Worm (Caenorhabditis elegans) whole organism, late embryonic: Measurements from ENCODE around the gene F58B3.6.
A peak's percentile ranks its signal among the peaks of the same experiment; 100 is the strongest.

ENCODE experiments used
- C08G9.2 ChIP-seq: sonication (generic microtip); optimal IDR thresholded peaks from 2 replicates; lab custom pipeline; 2016; ENCODE audit warnings: mild to moderate bottlenecking, missing genetic modification characterization, moderate library complexity, missing compliant biosample characterization
- F13H6.1 ChIP-seq: sonication (generic microtip); optimal IDR thresholded peaks from 2 replicates; lab custom pipeline; 2016; ENCODE audit warnings: missing genetic modification characterization, missing compliant biosample characterization
- K09A11.1 ChIP-seq: sonication (generic microtip); optimal IDR thresholded peaks from 2 replicates; lab custom pipeline; 2017; ENCODE audit warnings: antibody characterized with exemption, mild to moderate bottlenecking, missing genetic modification characterization, missing compliant biosample characterization; ENCODE audit not compliant: insufficient read depth
- T23F11.4 ChIP-seq: fragments of 200-800 bp; sonication (Bioruptor generic); optimal IDR thresholded peaks from 2 replicates; lab custom pipeline; 2018; ENCODE audit warnings: mild to moderate bottlenecking, missing genetic modification characterization, missing compliant biosample characterization
- ahr-1 ChIP-seq: sonication (generic microtip); optimal IDR thresholded peaks from 2 replicates; lab custom pipeline; 2016; ENCODE audit warnings: missing genetic modification characterization, missing compliant biosample characterization
- ama-1 ChIP-seq: fragments of 150-350 bp; optimal IDR thresholded peaks from 2 replicates; lab custom pipeline; 2014
- ceh-14 ChIP-seq: sonication (generic microtip); optimal IDR thresholded peaks from 2 replicates; lab custom pipeline; 2016; ENCODE audit warnings: missing genotype, missing genetic modification characterization, missing compliant biosample characterization
- ceh-18 ChIP-seq: sonication (generic microtip); optimal IDR thresholded peaks from 2 replicates; lab custom pipeline; 2016; ENCODE audit warnings: missing genetic modification characterization, missing compliant biosample characterization
- ceh-19 ChIP-seq: fragments of 200-800 bp; sonication (Bioruptor generic); optimal IDR thresholded peaks from 2 replicates; lab custom pipeline; 2018; ENCODE audit warnings: mild to moderate bottlenecking, missing genetic modification characterization, missing compliant biosample characterization
- ceh-22 ChIP-seq: sonication (generic microtip); optimal IDR thresholded peaks from 2 replicates; lab custom pipeline; 2017; ENCODE audit warnings: missing biosample characterization, missing genetic modification characterization
- ceh-24 ChIP-seq: sonication (generic microtip); optimal IDR thresholded peaks from 2 replicates; lab custom pipeline; 2016; ENCODE audit warnings: mild to moderate bottlenecking, missing genetic modification characterization, missing compliant biosample characterization
- ceh-30 ChIP-seq: fragments of 150-350 bp; optimal IDR thresholded peaks from 2 replicates; lab custom pipeline; 2014; ENCODE audit warnings: missing biosample characterization, missing genetic modification characterization
- ceh-31 ChIP-seq: sonication (generic microtip); optimal IDR thresholded peaks from 2 replicates; lab custom pipeline; 2016; ENCODE audit warnings: missing genetic modification characterization, missing compliant biosample characterization
- ceh-34 ChIP-seq: sonication (generic microtip); optimal IDR thresholded peaks from 2 replicates; lab custom pipeline; 2016; ENCODE audit warnings: mild to moderate bottlenecking, missing genetic modification characterization, missing compliant biosample characterization
- ceh-48 ChIP-seq: sonication (generic microtip); optimal IDR thresholded peaks from 2 replicates; lab custom pipeline; 2016; ENCODE audit warnings: missing genetic modification characterization, inconsistent platforms, missing compliant biosample characterization
- che-1 ChIP-seq: sonication (generic microtip); optimal IDR thresholded peaks from 2 replicates; lab custom pipeline; 2016; ENCODE audit warnings: mild to moderate bottlenecking, missing genetic modification characterization, missing compliant biosample characterization
- dve-1 ChIP-seq: sonication (generic microtip); optimal IDR thresholded peaks from 2 replicates; lab custom pipeline; 2017; ENCODE audit warnings: antibody characterized with exemption, mild to moderate bottlenecking, missing genetic modification characterization, missing compliant biosample characterization
- ets-4 ChIP-seq: sonication (generic microtip); optimal IDR thresholded peaks from 2 replicates; lab custom pipeline; 2016; ENCODE audit warnings: missing genetic modification characterization, missing compliant biosample characterization
- eyg-1 ChIP-seq: sonication (generic microtip); optimal IDR thresholded peaks from 2 replicates; lab custom pipeline; 2016; ENCODE audit warnings: missing genotype, missing genetic modification characterization, missing compliant biosample characterization
- fax-1 ChIP-seq: sonication (generic microtip); optimal IDR thresholded peaks from 2 replicates; lab custom pipeline; 2016; ENCODE audit warnings: missing genotype, missing genetic modification characterization, missing compliant biosample characterization
- fkh-6 ChIP-seq: sonication (generic microtip); optimal IDR thresholded peaks from 2 replicates; lab custom pipeline; 2016; ENCODE audit warnings: missing genetic modification characterization, missing compliant biosample characterization
- hlh-30 ChIP-seq: sonication (generic microtip); optimal IDR thresholded peaks from 2 replicates; lab custom pipeline; 2017; ENCODE audit warnings: antibody characterized with exemption, missing genetic modification characterization, missing compliant biosample characterization; ENCODE audit not compliant: insufficient read depth
- hlh-6 ChIP-seq: sonication (generic microtip); optimal IDR thresholded peaks from 2 replicates; lab custom pipeline; 2016; ENCODE audit warnings: missing genotype, missing genetic modification characterization, missing compliant biosample characterization
- hlh-8 ChIP-seq: sonication (generic microtip); optimal IDR thresholded peaks from 2 replicates; lab custom pipeline; 2016; ENCODE audit warnings: missing genotype, missing genetic modification characterization, missing compliant biosample characterization
- lin-11 ChIP-seq: fragments of 200-800 bp; sonication (Bioruptor generic); optimal IDR thresholded peaks from 2 replicates; lab custom pipeline; 2018; ENCODE audit warnings: mild to moderate bottlenecking, missing genetic modification characterization, missing compliant biosample characterization
- madf-2 ChIP-seq: sonication (generic microtip); optimal IDR thresholded peaks from 2 replicates; lab custom pipeline; 2017; ENCODE audit warnings: missing genetic modification characterization, missing compliant biosample characterization
- mec-3 ChIP-seq: sonication (generic microtip); optimal IDR thresholded peaks from 2 replicates; lab custom pipeline; 2016; ENCODE audit warnings: borderline replicate concordance, missing genetic modification characterization, missing compliant biosample characterization
- nfya-1 ChIP-seq: sonication (generic microtip); optimal IDR thresholded peaks from 2 replicates; lab custom pipeline; 2017; ENCODE audit warnings: missing genetic modification characterization, mild to moderate bottlenecking, missing compliant biosample characterization, antibody characterized with exemption, moderate library complexity
- nhr-11 ChIP-seq: fragments of 150-350 bp; optimal IDR thresholded peaks from 2 replicates; lab custom pipeline; 2014; ENCODE audit warnings: missing biosample characterization, missing genetic modification characterization
- nhr-232 ChIP-seq: sonication (generic microtip); optimal IDR thresholded peaks from 2 replicates; lab custom pipeline; 2016; ENCODE audit warnings: missing genetic modification characterization, missing compliant biosample characterization
- npax-4 ChIP-seq: sonication (generic microtip); optimal IDR thresholded peaks from 2 replicates; lab custom pipeline; 2016; ENCODE audit warnings: missing genetic modification characterization, missing compliant biosample characterization
- odd-2 ChIP-seq: sonication (generic microtip); optimal IDR thresholded peaks from 2 replicates; lab custom pipeline; 2017; ENCODE audit warnings: antibody characterized with exemption, mild to moderate bottlenecking, missing genetic modification characterization, missing compliant biosample characterization
- pha-2 ChIP-seq: sonication (generic microtip); optimal IDR thresholded peaks from 2 replicates; lab custom pipeline; 2017; ENCODE audit warnings: mild to moderate bottlenecking, missing genetic modification characterization, missing compliant biosample characterization
- pha-4 ChIP-seq: fragments of 150-350 bp; optimal IDR thresholded peaks from 2 replicates; lab custom pipeline; 2018; ENCODE audit warnings: missing biosample characterization, missing genetic modification reagents, missing genetic modification characterization
- ref-2 ChIP-seq: sonication (generic microtip); optimal IDR thresholded peaks from 2 replicates; lab custom pipeline; 2016; ENCODE audit warnings: missing genetic modification characterization, missing compliant biosample characterization
- sox-2 ChIP-seq: fragments of 200-800 bp; sonication (Bioruptor generic); IDR thresholded peaks from 2 replicates; pipeline ENCODE4 v1.3.6; 2022; ENCODE audit warnings: missing genetic modification reagents, missing genetic modification characterization, missing compliant biosample characterization
- syd-9 ChIP-seq: sonication (generic microtip); optimal IDR thresholded peaks from 2 replicates; lab custom pipeline; 2016; ENCODE audit warnings: mild to moderate bottlenecking, missing genetic modification characterization, moderate library complexity, missing compliant biosample characterization
- tbx-2 ChIP-seq: sonication (generic microtip); optimal IDR thresholded peaks from 2 replicates; lab custom pipeline; 2016; ENCODE audit warnings: missing genetic modification characterization, missing compliant biosample characterization
- ttx-3 ChIP-seq: sonication (generic microtip); optimal IDR thresholded peaks from 2 replicates; lab custom pipeline; 2016; ENCODE audit warnings: missing genetic modification reagents, missing genetic modification characterization, missing compliant biosample characterization
- unc-42 ChIP-seq: sonication (generic microtip); optimal IDR thresholded peaks from 2 replicates; lab custom pipeline; 2016; ENCODE audit warnings: missing genotype, missing genetic modification characterization, missing compliant biosample characterization

Gene F58B3.6

DNA sequence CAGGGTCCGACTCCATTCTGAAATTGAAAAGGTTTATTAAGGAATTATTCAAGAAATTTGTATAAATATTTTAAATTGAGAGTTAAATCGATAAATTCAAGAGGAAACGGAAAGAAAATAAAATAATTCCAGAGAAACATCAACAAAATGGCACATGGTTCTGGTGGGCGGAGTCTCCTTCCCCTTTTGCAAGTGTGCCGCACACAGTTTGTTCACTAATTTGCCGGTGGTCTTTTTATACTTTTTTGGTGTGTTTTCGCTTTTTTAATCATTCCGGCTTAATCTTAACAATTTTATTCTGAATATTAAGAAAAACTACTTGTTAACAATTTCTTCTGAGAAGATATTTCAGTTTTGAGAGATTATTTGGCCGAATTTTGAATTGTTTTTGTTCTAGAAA, 31.5 kb upstream of the F58B3.6 start, which contains the start of the genes ragc-1 and Y24F12A.1 (continued):
- TF ChIP-seq che-1 (no peak), ceh-34 (tag; lab: Kevin White, UChicago) (no peak), tbx-2 (tag; lab: Kevin White, UChicago) (peak; percentile 72), hlh-6 (no peak), K09A11.1 (tag; lab: Kevin White, UChicago) (peak; percentile 79), dve-1 (no peak), npax-4 (no peak), madf-2 (no peak), ceh-30 (tag; lab: Kevin White, UChicago) (no peak), ceh-24 (tag; lab: Kevin White, UChicago) (no peak), unc-42 (tag; lab: Kevin White, UChicago) (peak; percentile 10), odd-2 (tag; lab: Kevin White, UChicago) (no peak), eyg-1 (tag; lab: Kevin White, UChicago) (no peak), nfya-1 (tag; lab: Kevin White, UChicago) (peak; percentile 23), pha-2 (tag; lab: Kevin White, UChicago) (peak; percentile 4)

DNA sequence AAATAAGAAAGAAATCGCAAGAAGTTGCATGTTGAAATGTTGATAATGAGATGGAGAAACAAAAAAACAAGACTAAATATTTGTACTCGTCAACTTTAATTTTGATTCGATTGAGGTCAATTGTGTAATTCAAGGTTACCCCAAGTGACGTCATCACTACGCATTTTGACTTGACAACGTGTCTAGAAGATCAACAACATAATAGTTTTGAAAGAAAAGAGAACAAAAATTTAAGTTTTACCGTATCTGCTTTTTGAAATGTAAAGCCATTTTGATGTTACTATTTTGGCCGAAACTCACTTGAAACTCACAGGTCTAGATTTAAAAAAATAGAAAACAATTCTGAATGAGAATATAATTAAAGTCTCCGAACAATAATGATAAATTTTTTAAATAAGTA, 15.5 kb upstream of the F58B3.6 start, which contains the start of gene dsl-5:
Gene dsl-5 (minus strand): TSS at position 101 of the 400 bp plus-strand sequence.
- TF ChIP-seq T23F11.4 (GFP tag; lab: Kevin White, UChicago) = no peak
- no peak for TF ChIP-seq ceh-22 (tag; lab: Kevin White, UChicago)
- no peak for TF ChIP-seq ceh-48 (tag; lab: Kevin White, UChicago)
- no peak for TF ChIP-seq nhr-11 (tag; lab: Kevin White, UChicago)
- TF ChIP-seq pha-2 (tag; lab: Kevin White, UChicago) = no peak
- no peak for TF ChIP-seq ceh-19 (GFP tag; lab: Kevin White, UChicago)
- no peak for TF ChIP-seq fkh-6 (tag; lab: Kevin White, UChicago)
- TF ChIP-seq madf-2 = no peak
- no peak for TF ChIP-seq hlh-30 (tag; lab: Kevin White, UChicago)
- TF ChIP-seq hlh-6 = no peak
- TF ChIP-seq ets-4 = no peak
- TF ChIP-seq ceh-31 (tag; lab: Kevin White, UChicago) = no peak
- no peak for TF ChIP-seq fax-1
- TF ChIP-seq nhr-232 (tag; lab: Kevin White, UChicago) = no peak
- TF ChIP-seq ama-1 (lab: Kevin White, UChicago) = no peak
- TF ChIP-seq ahr-1 = no peak
- no peak for TF ChIP-seq mec-3 (tag; lab: Kevin White, UChicago)
- no peak for TF ChIP-seq ceh-18

DNA sequence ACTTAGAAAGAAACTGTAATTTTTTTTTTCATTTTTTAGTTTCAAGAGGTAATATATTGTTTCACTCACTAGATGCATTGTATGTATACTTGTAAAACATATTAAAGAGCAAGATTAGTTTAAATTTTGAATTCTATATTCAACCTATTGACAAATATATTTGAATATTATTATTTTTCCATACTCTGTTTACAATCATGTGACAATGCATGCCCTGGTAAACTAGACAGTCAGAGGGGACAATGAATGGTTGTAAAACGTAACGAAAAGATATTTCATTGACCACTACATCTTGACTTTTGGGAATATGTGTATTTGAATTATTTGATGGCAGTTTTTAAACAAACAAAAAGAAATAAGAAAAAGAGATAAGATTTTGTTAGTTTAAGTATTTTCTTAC, 14.1 kb upstream of the F58B3.6 start:
- TF ChIP-seq F13H6.1 (no peak), ceh-30 (tag; lab: Kevin White, UChicago) (no peak), sox-2 (no peak), ceh-19 (GFP tag; lab: Kevin White, UChicago) (no peak), T23F11.4 (GFP tag; lab: Kevin White, UChicago) (no peak), nfya-1 (tag; lab: Kevin White, UChicago) (no peak), ceh-14 (tag; lab: Kevin White, UChicago) (no peak), ref-2 (tag; lab: Kevin White, UChicago) (no peak), C08G9.2 (no peak), pha-4 (tag; lab: Kevin White, UChicago) (no peak)

DNA sequence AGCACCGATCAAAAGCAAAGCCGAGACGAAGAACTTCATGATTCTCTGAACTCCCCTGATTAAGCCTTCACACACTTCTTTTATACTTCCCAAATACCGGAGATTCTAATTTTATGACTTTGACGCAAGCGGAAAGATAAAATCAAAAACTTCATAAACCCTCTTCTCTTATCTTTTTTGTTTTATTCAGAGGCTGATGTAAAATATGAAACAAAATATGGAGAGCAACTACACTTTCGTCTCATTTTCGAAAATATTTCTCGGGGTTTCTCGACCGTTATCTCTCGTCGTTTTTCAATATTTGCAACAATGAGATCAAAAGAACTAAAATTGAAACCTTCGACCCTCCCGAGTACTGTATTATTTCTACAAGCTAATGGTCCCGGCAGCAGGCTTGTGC, 13.4 kb upstream of the F58B3.6 start, which contains the start of gene lys-4:
Gene lys-4 (minus strand): TSS at position 115 of the 400 bp plus-strand sequence.
- TF ChIP-seq ahr-1 = no peak
- no peak for TF ChIP-seq C08G9.2
- no peak for TF ChIP-seq mec-3 (tag; lab: Kevin White, UChicago)
- TF ChIP-seq dve-1 = no peak
- TF ChIP-seq syd-9 (tag; lab: Kevin White, UChicago) = no peak
- no peak for TF ChIP-seq F13H6.1
- no peak for TF ChIP-seq ttx-3 (tag; lab: Kevin White, UChicago)
- no peak for TF ChIP-seq ama-1 (lab: Kevin White, UChicago)
- no peak for TF ChIP-seq lin-11 (tag; lab: Kevin White, UChicago)
- TF ChIP-seq fax-1 = no peak
- no peak for TF ChIP-seq ceh-14 (tag; lab: Kevin White, UChicago)
- no peak for TF ChIP-seq ceh-24 (tag; lab: Kevin White, UChicago)
- no peak for TF ChIP-seq che-1
- no peak for TF ChIP-seq unc-42 (tag; lab: Kevin White, UChicago)
- no peak for TF ChIP-seq pha-2 (tag; lab: Kevin White, UChicago)
- no peak for TF ChIP-seq hlh-8
- no peak for TF ChIP-seq sox-2
